Fruit fly (Drosophila melanogaster) Kc167 (cell line): ENCODE results near the gene CG42367.

Experiments
- Myc ChIP-seq: fragments of >200 bp; optimal IDR thresholded peaks from 2 replicates; lab custom pipeline; 2017; ENCODE audit warnings: missing external identifiers
- Sin3A ChIP-seq: fragments of >200 bp; optimal IDR thresholded peaks from 2 replicates; lab custom pipeline; 2018; ENCODE audit warnings: missing external identifiers
- h ChIP-seq: fragments of >200 bp; optimal IDR thresholded peaks from 3 replicates; lab custom pipeline; 2018; ENCODE audit warnings: missing external identifiers
- insv ChIP-seq: fragments of >200 bp; optimal IDR thresholded peaks from 3 replicates; lab custom pipeline; 2018; ENCODE audit warnings: missing external identifiers
- psq ChIP-seq: fragments of >200 bp; optimal IDR thresholded peaks from 2 replicates; lab custom pipeline; 2017; ENCODE audit warnings: missing external identifiers
- ttk ChIP-seq: sonication (Bioruptor generic); optimal IDR thresholded peaks from 2 replicates; lab custom pipeline; 2017; ENCODE audit warnings: missing external identifiers

- TF ChIP-seq Sin3A (lab: Kevin White, UChicago): no peak
- no peak for TF ChIP-seq insv (lab: Kevin White, UChicago)
- TF ChIP-seq ttk (lab: Kevin White, UChicago): no peak
- no peak for TF ChIP-seq h (lab: Kevin White, UChicago)
- TF ChIP-seq psq (lab: Kevin White, UChicago): no peak
- TF ChIP-seq Myc (lab: Kevin White, UChicago): no peak
These were observed 9.0 kb upstream of the CG42367 start, which contains the start of gene CG4592 for dm6 chr2L:9921401-9921800.
